Fruit fly (Drosophila melanogaster) whole organism, embryonic: ENCODE measurements around the gene sit.

ENCODE experiments used
- CG9215 ChIP-seq: fragments of 200-800 bp; sonication (Bioruptor generic); IDR thresholded peaks from 2 replicates; pipeline ENCODE4 v1.3.6; 2022; ENCODE audit warnings: missing biosample characterization, missing genetic modification characterization
- Elba2 ChIP-seq: fragments of 200-800 bp; sonication (Bioruptor generic); optimal IDR thresholded peaks from 3 replicates; lab custom pipeline; 2016; ENCODE audit warnings: missing biosample characterization, missing genetic modification characterization
- abd-A ChIP-seq: fragments of 200-800 bp; sonication (Bioruptor generic); optimal IDR thresholded peaks from 3 replicates; lab custom pipeline; 2019; ENCODE audit warnings: missing biosample characterization, mild to moderate bottlenecking, missing genetic modification characterization, moderate library complexity
- emc ChIP-seq: fragments of 200-800 bp; sonication (Bioruptor generic); optimal IDR thresholded peaks from 2 replicates; lab custom pipeline; 2016; ENCODE audit warnings: missing biosample characterization, missing genetic modification characterization

dm6 chr3R:22596450-22596849 is 34.1 kb upstream of the sit start:
- no peak for TF ChIP-seq abd-A
- TF ChIP-seq emc = no peak
- TF ChIP-seq Elba2 (GFP tag; lab: Kevin White, UChicago) = no peak
- no peak for TF ChIP-seq CG9215
